Fruit fly (Drosophila melanogaster) whole organism, embryonic: ENCODE results near the gene CG2816.

Experiments
- Abd-B ChIP-seq: fragments of 200-800 bp; sonication (Bioruptor generic); optimal IDR thresholded peaks from 2 replicates; lab custom pipeline; 2018; ENCODE audit warnings: missing biosample characterization, mild to moderate bottlenecking, missing genetic modification characterization, moderate library complexity
- Atf3 ChIP-seq: fragments of 200-800 bp; sonication (Bioruptor generic); optimal IDR thresholded peaks from 3 replicates; lab custom pipeline; 2016; ENCODE audit warnings: missing biosample characterization, missing genetic modification characterization
- B-H1 ChIP-seq: fragments of 200-800 bp; sonication (Bioruptor generic); IDR thresholded peaks from 3 replicates; pipeline ENCODE4 v1.3.6; 2022; ENCODE audit warnings: missing biosample characterization, missing genetic modification characterization
- BEAF-32 ChIP-seq: fragments of 200-800 bp; sonication (Bioruptor generic); optimal IDR thresholded peaks from 3 replicates; lab custom pipeline; 2017; ENCODE audit warnings: missing biosample characterization, missing genetic modification characterization, mild to moderate bottlenecking, moderate library complexity, missing genetic modification reagents
- CG10274 ChIP-seq: fragments of 200-800 bp; sonication (Bioruptor generic); optimal IDR thresholded peaks from 3 replicates; lab custom pipeline; 2017; ENCODE audit warnings: missing biosample characterization, mild to moderate bottlenecking, missing genetic modification characterization
- CG10431 ChIP-seq: fragments of 200-800 bp; sonication (Bioruptor generic); optimal IDR thresholded peaks from 3 replicates; lab custom pipeline; 2018; ENCODE audit warnings: missing biosample characterization, mild to moderate bottlenecking, missing genetic modification characterization
- CG10654 ChIP-seq: fragments of 200-800 bp; sonication (Bioruptor generic); optimal IDR thresholded peaks from 2 replicates; lab custom pipeline; 2016; ENCODE audit warnings: missing biosample characterization, missing genetic modification characterization
- CG10979 ChIP-seq: fragments of 200-800 bp; sonication (Bioruptor generic); optimal IDR thresholded peaks from 2 replicates; lab custom pipeline; 2018; ENCODE audit warnings: missing biosample characterization, mild to moderate bottlenecking, missing genetic modification characterization, moderate library complexity
- CG11504 ChIP-seq: fragments of 200-800 bp; sonication (Bioruptor generic); optimal IDR thresholded peaks from 3 replicates; lab custom pipeline; 2019; ENCODE audit warnings: missing biosample characterization, mild to moderate bottlenecking, missing genetic modification characterization, moderate library complexity
- CG12155 ChIP-seq: fragments of 200-800 bp; sonication (Bioruptor generic); optimal IDR thresholded peaks from 3 replicates; lab custom pipeline; 2016; ENCODE audit warnings: missing biosample characterization, missing genetic modification characterization
- CG1233 ChIP-seq: fragments of 200-800 bp; sonication (Bioruptor generic); optimal IDR thresholded peaks from 4 replicates; lab custom pipeline; 2018; ENCODE audit warnings: missing biosample characterization, mild to moderate bottlenecking, missing genetic modification characterization
- CG2129 ChIP-seq: fragments of 200-800 bp; sonication (Bioruptor generic); IDR thresholded peaks from 2 replicates; pipeline ENCODE4 v1.3.6; 2022; ENCODE audit warnings: missing biosample characterization, missing genetic modification characterization; ENCODE audit not compliant: partially characterized antibody
- CG2712 ChIP-seq: fragments of 200-800 bp; optimal IDR thresholded peaks from 3 replicates; lab custom pipeline; 2019; ENCODE audit warnings: missing biosample characterization, mild to moderate bottlenecking, missing genetic modification characterization, moderate library complexity
- CG32772 ChIP-seq: fragments of 200-800 bp; sonication (Bioruptor generic); IDR thresholded peaks from 2 replicates; pipeline ENCODE4 v1.3.6; 2022; ENCODE audit warnings: missing biosample characterization, missing genetic modification characterization
- CG33213 ChIP-seq: fragments of 200-800 bp; sonication (Bioruptor generic); optimal IDR thresholded peaks from 3 replicates; lab custom pipeline; 2016; ENCODE audit warnings: missing biosample characterization, missing genetic modification characterization
- CG34422 ChIP-seq: fragments of 200-800 bp; sonication (Bioruptor generic); IDR thresholded peaks from 3 replicates; pipeline ENCODE4 v1.3.6; 2022; ENCODE audit warnings: missing biosample characterization, missing genetic modification characterization
- CG4424 ChIP-seq: fragments of 200-800 bp; sonication (Bioruptor generic); optimal IDR thresholded peaks from 3 replicates; lab custom pipeline; 2016; ENCODE audit warnings: missing biosample characterization, missing genetic modification characterization
- CG6254 ChIP-seq: fragments of 200-800 bp; sonication (Bioruptor generic); optimal IDR thresholded peaks from 3 replicates; lab custom pipeline; 2017; ENCODE audit warnings: mild to moderate bottlenecking, missing biosample characterization, missing genetic modification reagents, missing genetic modification characterization
- CG6854 ChIP-seq: fragments of 200-800 bp; sonication (Bioruptor generic); optimal IDR thresholded peaks from 3 replicates; lab custom pipeline; 2017; ENCODE audit warnings: missing biosample characterization, mild to moderate bottlenecking, missing genetic modification characterization
- CG8478 ChIP-seq: fragments of >200 bp; optimal IDR thresholded peaks from 2 replicates; lab custom pipeline; 2018
- CG9727 ChIP-seq: fragments of 200-800 bp; sonication (Bioruptor generic); optimal IDR thresholded peaks from 3 replicates; lab custom pipeline; 2017; ENCODE audit warnings: missing biosample characterization, mild to moderate bottlenecking, missing genetic modification characterization
- Doc3 ChIP-seq: fragments of 200-800 bp; sonication (Bioruptor generic); IDR thresholded peaks from 3 replicates; pipeline ENCODE4 v1.3.6; 2022; ENCODE audit warnings: missing biosample characterization, missing genetic modification characterization; ENCODE audit not compliant: partially characterized antibody
- Eip74EF ChIP-seq, 2 experiments: fragments of 200-800 bp in 1 of 2; fragments of >200 bp in 1 of 2; sonication (Bioruptor generic) in 1 of 2; optimal IDR thresholded peaks; 2 replicates each; lab custom pipeline; 2017 to 2019; ENCODE audit warnings: missing biosample characterization in 2 of 2, missing genetic modification characterization in 2 of 2, mild to moderate bottlenecking in 1 of 2, moderate library complexity in 1 of 2
- Ets97D ChIP-seq: fragments of 200-800 bp; sonication (Bioruptor generic); optimal IDR thresholded peaks from 3 replicates; lab custom pipeline; 2016; ENCODE audit warnings: missing biosample characterization, missing genetic modification characterization
- GATAe ChIP-seq: fragments of 200-800 bp; sonication (Bioruptor generic); conservative IDR thresholded peaks from 2 replicates; pipeline ENCODE4 v1.3.6; 2022; ENCODE audit warnings: missing biosample characterization, missing genetic modification characterization
- HLHmδ ChIP-seq: fragments of 200-800 bp; sonication (Bioruptor generic); optimal IDR thresholded peaks from 2 replicates; lab custom pipeline; 2018; ENCODE audit warnings: missing biosample characterization, mild to moderate bottlenecking, missing genetic modification characterization, moderate library complexity
- Hr78 ChIP-seq, 2 experiments: fragments of 200-800 bp in 1 of 2; fragments of >200 bp in 1 of 2; sonication (Bioruptor generic) in 1 of 2; optimal IDR thresholded peaks; 2 replicates each; lab custom pipeline; 2017 to 2019; ENCODE audit warnings: missing biosample characterization in 2 of 2, missing genetic modification characterization in 2 of 2, mild to moderate bottlenecking in 1 of 2, moderate library complexity in 1 of 2
- MESR4 ChIP-seq: fragments of 200-800 bp; sonication (Bioruptor generic); optimal IDR thresholded peaks from 2 replicates; lab custom pipeline; 2018; ENCODE audit warnings: missing biosample characterization, mild to moderate bottlenecking, missing genetic modification characterization, moderate library complexity
- Nf-YC ChIP-seq: fragments of 200-800 bp; optimal IDR thresholded peaks from 3 replicates; lab custom pipeline; 2019; ENCODE audit warnings: missing biosample characterization, mild to moderate bottlenecking, missing genetic modification characterization, moderate library complexity
- Poxn ChIP-seq: fragments of 200-800 bp; sonication (Bioruptor generic); IDR thresholded peaks from 2 replicates; pipeline ENCODE4 v1.3.6; 2022; ENCODE audit warnings: missing biosample characterization, missing genetic modification characterization
- Scr ChIP-seq: fragments of 200-800 bp; sonication (Bioruptor generic); IDR thresholded peaks from 2 replicates; pipeline ENCODE4 v1.3.6; 2022; ENCODE audit warnings: missing biosample characterization, missing genetic modification characterization; ENCODE audit not compliant: partially characterized antibody
- Six4 ChIP-seq: fragments of 200-800 bp; sonication (Bioruptor generic); optimal IDR thresholded peaks from 2 replicates; lab custom pipeline; 2016; ENCODE audit warnings: missing biosample characterization, missing genetic modification characterization
- Stat92E ChIP-seq, 3 experiments: fragments of >200 bp in 2 of 3; fragments of 200-800 bp in 1 of 3; sonication (Bioruptor generic) in 1 of 3; optimal IDR thresholded peaks; 2 replicates each; lab custom pipeline; 2017 to 2019; ENCODE audit warnings: missing biosample characterization in 3 of 3, missing genetic modification characterization in 3 of 3, mild to moderate bottlenecking in 1 of 3, moderate library complexity in 1 of 3
- abd-A ChIP-seq: fragments of 200-800 bp; sonication (Bioruptor generic); optimal IDR thresholded peaks from 3 replicates; lab custom pipeline; 2019; ENCODE audit warnings: missing biosample characterization, mild to moderate bottlenecking, missing genetic modification characterization, moderate library complexity
- al ChIP-seq: fragments of 200-800 bp; sonication (Bioruptor generic); IDR thresholded peaks from 2 replicates; pipeline ENCODE4 v1.3.6; 2022; ENCODE audit warnings: missing biosample characterization, missing genetic modification characterization
- crol ChIP-seq: fragments of 200-800 bp; sonication (Bioruptor generic); IDR thresholded peaks from 2 replicates; pipeline ENCODE4 v1.3.6; 2022; ENCODE audit warnings: missing biosample characterization, missing genetic modification characterization
- danr ChIP-seq: fragments of 200-800 bp; sonication (Bioruptor generic); IDR thresholded peaks from 2 replicates; pipeline ENCODE4 v1.3.6; 2022; ENCODE audit warnings: missing biosample characterization, missing genetic modification characterization
- disco-r ChIP-seq: fragments of 200-800 bp; sonication (Bioruptor generic); optimal IDR thresholded peaks from 2 replicates; lab custom pipeline; 2016; ENCODE audit warnings: missing biosample characterization, missing genetic modification characterization
- dysf ChIP-seq: fragments of 200-800 bp; sonication (Bioruptor generic); IDR thresholded peaks from 3 replicates; pipeline ENCODE4 v1.3.6; 2022; ENCODE audit warnings: missing biosample characterization, missing genetic modification characterization
- exex ChIP-seq: fragments of 200-800 bp; sonication (Bioruptor generic); optimal IDR thresholded peaks from 4 replicates; lab custom pipeline; 2018; ENCODE audit warnings: missing biosample characterization, mild to moderate bottlenecking, missing genetic modification characterization, moderate library complexity
- fd3F ChIP-seq: fragments of 200-800 bp; sonication (Bioruptor generic); optimal IDR thresholded peaks from 2 replicates; lab custom pipeline; 2018; ENCODE audit warnings: missing biosample characterization, mild to moderate bottlenecking, missing genetic modification characterization, moderate library complexity
- jing ChIP-seq: fragments of 200-800 bp; sonication (Bioruptor generic); optimal IDR thresholded peaks from 2 replicates; lab custom pipeline; 2018; ENCODE audit warnings: missing biosample characterization, mild to moderate bottlenecking, missing genetic modification characterization
- jumu ChIP-seq: fragments of 200-800 bp; sonication (Bioruptor generic); optimal IDR thresholded peaks from 3 replicates; lab custom pipeline; 2016; ENCODE audit warnings: missing biosample characterization, missing genetic modification characterization
- pho ChIP-seq: fragments of 200-800 bp; sonication (Bioruptor generic); optimal IDR thresholded peaks from 2 replicates; lab custom pipeline; 2016; ENCODE audit warnings: missing biosample characterization, missing genetic modification characterization
- so ChIP-seq: fragments of 200-800 bp; sonication (Bioruptor generic); IDR thresholded peaks from 3 replicates; pipeline ENCODE4 v1.3.6; 2022; ENCODE audit warnings: missing biosample characterization, missing genetic modification characterization
- stwl ChIP-seq: fragments of 200-800 bp; sonication (Bioruptor generic); optimal IDR thresholded peaks from 3 replicates; lab custom pipeline; 2018; ENCODE audit warnings: missing biosample characterization, mild to moderate bottlenecking, missing genetic modification characterization, moderate library complexity
- ttk ChIP-seq: fragments of 200-800 bp; sonication (Bioruptor generic); IDR thresholded peaks from 2 replicates; pipeline ENCODE4 v2.1.2; 2022; ENCODE audit warnings: missing biosample characterization, missing genetic modification characterization
- zfh1 ChIP-seq: fragments of 200-800 bp; sonication (Bioruptor generic); IDR thresholded peaks from 3 replicates; pipeline ENCODE4 v1.3.6; 2022; ENCODE audit warnings: missing biosample characterization, missing genetic modification characterization

Gene CG2816

DNA sequence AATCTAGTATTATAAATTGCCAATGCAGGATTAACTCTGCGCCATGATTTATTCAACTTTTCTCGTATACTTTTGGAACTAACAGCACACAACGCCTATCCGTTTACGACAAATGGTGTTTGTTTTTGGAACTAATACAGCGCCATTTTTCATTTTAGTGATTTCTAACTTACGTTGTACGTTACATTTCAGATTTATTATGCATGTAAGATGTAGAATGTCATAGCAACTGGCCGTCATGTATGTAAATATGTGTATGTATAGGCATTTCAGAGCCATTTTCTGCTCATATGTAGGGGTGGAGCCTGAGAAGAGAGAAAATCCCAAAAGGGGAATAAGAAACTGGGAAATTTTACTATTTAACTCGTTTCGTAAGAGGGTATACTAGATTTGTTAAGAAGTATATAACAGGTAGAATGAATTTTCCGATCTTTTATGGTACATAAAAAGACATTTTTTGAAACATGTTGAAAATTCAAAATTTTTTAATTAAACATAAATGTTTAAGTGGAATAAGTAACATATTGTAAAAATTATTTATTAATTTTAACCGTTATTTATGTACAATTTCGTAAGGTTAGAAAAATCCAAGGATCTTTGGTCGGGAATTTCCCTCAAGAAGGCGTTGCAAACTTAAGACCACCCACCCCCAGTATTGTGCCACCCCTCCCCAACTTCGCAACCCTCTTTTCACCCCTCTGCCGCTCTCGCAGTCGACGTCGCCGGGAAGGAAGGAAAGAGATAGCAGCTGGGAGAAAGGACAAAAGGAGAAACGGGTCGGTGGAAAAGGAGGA lies 45.9 kb upstream of the CG2816 start (continued):
- TF ChIP-seq CG10654 (peak; percentile 55), CG2129 (GFP tag; lab: Robert Waterston, UW) (no peak), Abd-B (GFP tag; lab: Kevin White, UChicago) (peak; percentile 53), fd3F (GFP tag; lab: Kevin White, UChicago) (no peak), CG10979 (tag; lab: Kevin White, UChicago) (peak; percentile 33), CG8478 (lab: Kevin White, UChicago) (no peak), Hr78 (GFP tag; optimal IDR thresholded peaks at IDR 0.05; lab: Kevin White, UChicago) (no peak), Stat92E (GFP tag; optimal IDR thresholded peaks at IDR 0.05; lab: Kevin White, UChicago) (peak in 1 of 3 experiments; percentile 50), abd-A (tag; lab: Kevin White, UChicago) (peak; percentile 72), CG12155 (GFP tag; lab: Kevin White, UChicago) (peak; percentile 35), dysf (GFP tag; lab: Robert Waterston, UW) (peak; percentile 3; the same call in 1 of the 3 replicates), CG11504 (peak; percentile 47), CG1233 (peak; percentile 43), MESR4 (GFP tag; lab: Kevin White, UChicago) (no peak), CG34422 (peak; percentile 73), CG2712 (tag; lab: Kevin White, UChicago) (peak; percentile 71), GATAe (GFP tag; lab: Robert Waterston, UW) (no peak), stwl (tag; lab: Kevin White, UChicago) (peak; percentile 69), CG33213 (GFP tag; lab: Kevin White, UChicago) (peak; percentile 86), Ets97D (GFP tag; lab: Kevin White, UChicago) (peak; percentile 64), CG6854 (GFP tag; lab: Kevin White, UChicago) (no peak), HLHmδ (GFP tag; lab: Kevin White, UChicago) (no peak), ttk (GFP tag; lab: Robert Waterston, UW) (no peak), B-H1 (GFP tag; lab: Robert Waterston, UW) (peak; percentile 31; the same call in 1 of the 3 replicates), Atf3 (GFP tag; lab: Kevin White, UChicago) (no peak), al (GFP tag; lab: Robert Waterston, UW) (0 out of 2 replicates have a peak, but pooled peaks have one; percentile 3), Six4 (peak; percentile 6), pho (GFP tag; lab: Kevin White, UChicago) (peak; percentile 65), CG4424 (GFP tag; lab: Kevin White, UChicago) (peak; percentile 66), CG9727 (GFP tag; lab: Kevin White, UChicago) (peak; percentile 16), CG32772 (peak; percentile 67), jing (no peak), crol (GFP tag; lab: Robert Waterston, UW) (peak; percentile 84), exex (tag; lab: Kevin White, UChicago) (no peak), danr (GFP tag; lab: Robert Waterston, UW) (no peak), CG10274 (GFP tag; lab: Kevin White, UChicago) (no peak), disco-r (peak; percentile 10), CG10431 (GFP tag; lab: Kevin White, UChicago) (no peak), Doc3 (GFP tag; lab: Robert Waterston, UW) (no peak), so (GFP tag; lab: Robert Waterston, UW) (no peak; the same call in 2 of the 3 replicates), Poxn (GFP tag; lab: Robert Waterston, UW) (no peak), jumu (GFP tag; lab: Kevin White, UChicago) (no peak), Nf-YC (peak; percentile 85), Eip74EF (GFP tag; optimal IDR thresholded peaks at IDR 0.05; lab: Kevin White, UChicago) (no peak), Scr (GFP tag; lab: Robert Waterston, UW) (no peak), BEAF-32 (GFP tag; lab: Kevin White, UChicago) (no peak), CG6254 (GFP tag; lab: Kevin White, UChicago) (no peak), zfh1 (GFP tag; lab: Robert Waterston, UW) (peak; percentile 46; the same call in 2 of the 3 replicates)
